Fruit fly (Drosophila melanogaster) Kc167 (cell line): ENCODE results near the gene Toll-6.

Experiments used
- Myc ChIP-seq: fragments of >200 bp; optimal IDR thresholded peaks from 2 replicates; lab custom pipeline; 2017; ENCODE audit warnings: missing external identifiers
- Sin3A ChIP-seq: fragments of >200 bp; optimal IDR thresholded peaks from 2 replicates; lab custom pipeline; 2018; ENCODE audit warnings: missing external identifiers
- h ChIP-seq: fragments of >200 bp; optimal IDR thresholded peaks from 3 replicates; lab custom pipeline; 2018; ENCODE audit warnings: missing external identifiers
- insv ChIP-seq: fragments of >200 bp; optimal IDR thresholded peaks from 3 replicates; lab custom pipeline; 2018; ENCODE audit warnings: missing external identifiers
- psq ChIP-seq: fragments of >200 bp; optimal IDR thresholded peaks from 2 replicates; lab custom pipeline; 2017; ENCODE audit warnings: missing external identifiers

DNA sequence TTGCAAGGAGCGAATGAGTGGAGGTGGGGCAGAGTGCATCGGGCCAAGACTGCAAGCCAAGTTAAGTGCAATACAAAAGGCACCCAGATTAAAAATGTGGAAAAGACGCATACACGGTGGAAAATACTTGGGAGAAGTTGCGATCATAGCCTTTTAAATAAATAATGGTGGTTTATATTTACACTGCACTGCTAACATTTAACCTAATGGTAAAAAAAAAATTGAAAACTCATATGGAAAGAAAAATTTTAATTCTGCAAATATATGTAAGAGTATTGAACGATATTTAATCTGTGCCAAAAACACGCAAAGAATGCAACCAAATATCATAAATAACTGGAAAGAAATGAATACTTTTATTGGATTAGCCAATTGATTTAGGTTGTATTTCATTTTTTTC, 21.5 kb upstream of the Toll-6 start:
- TF ChIP-seq h (lab: Kevin White, UChicago) (no peak), Myc (no peak), psq (lab: Kevin White, UChicago) (no peak), Sin3A (lab: Kevin White, UChicago) (no peak), insv (lab: Kevin White, UChicago) (no peak)
